Worm (Caenorhabditis elegans) whole organism, L3 larva: ENCODE measurements around the gene acp-4.

Source experiments
- ZK546.5 ChIP-seq: sonication (generic microtip); optimal IDR thresholded peaks from 2 replicates; lab custom pipeline; 2017; ENCODE audit warnings: missing biosample characterization, missing genetic modification characterization
- ceh-16 ChIP-seq: sonication (generic microtip); optimal IDR thresholded peaks from 2 replicates; lab custom pipeline; 2017; ENCODE audit warnings: missing biosample characterization, missing genetic modification characterization
- ceh-82 ChIP-seq: fragments of 150-350 bp; optimal IDR thresholded peaks from 2 replicates; lab custom pipeline; 2014; ENCODE audit warnings: missing biosample characterization, missing genetic modification characterization
- egl-27 ChIP-seq: sonication (generic microtip); optimal IDR thresholded peaks from 4 replicates; lab custom pipeline; 2017; ENCODE audit warnings: missing biosample characterization, missing genetic modification reagents, missing genetic modification characterization
- egl-5 ChIP-seq: fragments of 150-350 bp; optimal IDR thresholded peaks from 2 replicates; lab custom pipeline; 2017; ENCODE audit warnings: missing biosample characterization, missing genetic modification reagents, missing genetic modification characterization, inconsistent platforms
- lin-39 ChIP-seq: fragments of 150-350 bp; optimal IDR thresholded peaks from 2 replicates; lab custom pipeline; 2018; ENCODE audit warnings: missing biosample characterization, missing genetic modification reagents, missing genetic modification characterization
- nfya-1 ChIP-seq: sonication (generic microtip); optimal IDR thresholded peaks from 2 replicates; lab custom pipeline; 2017; ENCODE audit warnings: missing genetic modification characterization, mild to moderate bottlenecking, missing compliant biosample characterization, antibody characterized with exemption, moderate library complexity; ENCODE audit not compliant: insufficient read depth
- pha-4 ChIP-seq: fragments of 150-350 bp; optimal IDR thresholded peaks from 2 replicates; lab custom pipeline; 2014; ENCODE audit warnings: missing biosample characterization, missing genetic modification reagents, missing genetic modification characterization

- TF ChIP-seq ceh-82 (tag; lab: Kevin White, UChicago) (no peak), nfya-1 (tag; lab: Kevin White, UChicago) (no peak), lin-39 (tag; lab: Kevin White, UChicago) (no peak), egl-5 (no peak), ceh-16 (tag; lab: Kevin White, UChicago) (no peak), pha-4 (tag; lab: Kevin White, UChicago) (no peak), ZK546.5 (no peak), egl-27 (tag; lab: Kevin White, UChicago) (no peak)
These were observed 45.3 kb upstream of the acp-4 start, which contains the start of gene lact-4 for ce11 chrII:8480166-8480565.
